Worm (Caenorhabditis elegans) whole organism, mixed stage, embryonic: ENCODE measurements around the gene EEED8.4.
A peak's percentile ranks its signal among the peaks of the same experiment; 100 is the strongest.

Experiments
- M03D4.4 ChIP-seq: sonication (generic microtip); optimal IDR thresholded peaks from 2 replicates; lab custom pipeline; 2017; ENCODE audit warnings: mild to moderate bottlenecking, missing genetic modification characterization, missing compliant biosample characterization
- bed-3 ChIP-seq: fragments of 200-800 bp; sonication (Bioruptor generic); optimal IDR thresholded peaks from 3 replicates; lab custom pipeline; 2018; ENCODE audit warnings: mild to moderate bottlenecking, missing genetic modification characterization, moderate library complexity, missing compliant biosample characterization
- blmp-1 ChIP-seq: fragments of 150-350 bp; optimal IDR thresholded peaks from 2 replicates; lab custom pipeline; 2014; ENCODE audit warnings: missing biosample characterization, missing genetic modification characterization
- ceh-39 ChIP-seq: fragments of 150-350 bp; optimal IDR thresholded peaks from 2 replicates; lab custom pipeline; 2014; ENCODE audit warnings: missing biosample characterization, missing genetic modification characterization
- ceh-43 ChIP-seq: fragments of 200-800 bp; sonication (Bioruptor generic); optimal IDR thresholded peaks from 2 replicates; lab custom pipeline; 2018; ENCODE audit warnings: mild to moderate bottlenecking, missing genetic modification characterization, moderate library complexity, missing compliant biosample characterization
- ceh-83 ChIP-seq: fragments of 200-800 bp; sonication (Bioruptor generic); optimal IDR thresholded peaks from 2 replicates; lab custom pipeline; 2018; ENCODE audit warnings: mild to moderate bottlenecking, missing genetic modification characterization, missing compliant biosample characterization
- ces-1 ChIP-seq: fragments of 150-350 bp; optimal IDR thresholded peaks from 2 replicates; lab custom pipeline; 2014; ENCODE audit warnings: missing biosample characterization, missing genetic modification reagents, missing genetic modification characterization
- cnd-1 ChIP-seq: fragments of 200-800 bp; sonication (Bioruptor generic); optimal IDR thresholded peaks from 2 replicates; lab custom pipeline; 2018; ENCODE audit warnings: mild to moderate bottlenecking, missing genetic modification characterization, missing compliant biosample characterization
- drap-1 ChIP-seq: fragments of 200-800 bp; sonication (Bioruptor generic); optimal IDR thresholded peaks from 3 replicates; lab custom pipeline; 2018; ENCODE audit warnings: mild to moderate bottlenecking, missing genetic modification characterization, missing compliant biosample characterization
- elt-1 ChIP-seq: sonication (generic microtip); optimal IDR thresholded peaks from 2 replicates; lab custom pipeline; 2017; ENCODE audit warnings: missing genetic modification characterization, mild to moderate bottlenecking, missing compliant biosample characterization, antibody characterized with exemption, moderate library complexity, borderline replicate concordance; ENCODE audit not compliant: insufficient read depth
- elt-3 ChIP-seq: fragments of 150-350 bp; optimal IDR thresholded peaks from 2 replicates; lab custom pipeline; 2014; ENCODE audit warnings: missing biosample characterization, missing genetic modification characterization
- flh-1 ChIP-seq: fragments of 200-800 bp; sonication (Bioruptor generic); optimal IDR thresholded peaks from 2 replicates; lab custom pipeline; 2018; ENCODE audit warnings: mild to moderate bottlenecking, missing genetic modification characterization, moderate library complexity, missing compliant biosample characterization
- ham-2 ChIP-seq: fragments of 200-800 bp; sonication (Bioruptor generic); optimal IDR thresholded peaks from 2 replicates; lab custom pipeline; 2018; ENCODE audit warnings: mild to moderate bottlenecking, missing genetic modification characterization, missing compliant biosample characterization
- hlh-1 ChIP-seq: fragments of 150-350 bp; optimal IDR thresholded peaks from 2 replicates; lab custom pipeline; 2014; ENCODE audit warnings: missing biosample characterization, missing genetic modification reagents, missing genetic modification characterization
- lin-13 ChIP-seq: fragments of 150-350 bp; optimal IDR thresholded peaks from 2 replicates; lab custom pipeline; 2014; ENCODE audit warnings: missing biosample characterization, missing genetic modification characterization
- lin-32 ChIP-seq: fragments of 200-800 bp; sonication (Bioruptor generic); optimal IDR thresholded peaks from 2 replicates; lab custom pipeline; 2018; ENCODE audit warnings: mild to moderate bottlenecking, missing genetic modification characterization, missing compliant biosample characterization
- lsy-2 ChIP-seq: fragments of 150-350 bp; optimal IDR thresholded peaks from 2 replicates; lab custom pipeline; 2014; ENCODE audit warnings: missing biosample characterization, missing genetic modification characterization
- mab-5 ChIP-seq: fragments of 150-350 bp; optimal IDR thresholded peaks from 2 replicates; lab custom pipeline; 2014; ENCODE audit warnings: missing biosample characterization, missing genetic modification characterization
- mep-1 ChIP-seq: fragments of 150-350 bp; optimal IDR thresholded peaks from 2 replicates; lab custom pipeline; 2017; ENCODE audit warnings: missing biosample characterization, missing genetic modification reagents, missing genetic modification characterization, inconsistent platforms
- mls-2 ChIP-seq: sonication (generic microtip); optimal IDR thresholded peaks from 2 replicates; lab custom pipeline; 2016; ENCODE audit warnings: mild to moderate bottlenecking, missing genetic modification characterization, moderate library complexity, missing compliant biosample characterization
- nhr-12 ChIP-seq: fragments of 150-350 bp; optimal IDR thresholded peaks from 2 replicates; lab custom pipeline; 2014; ENCODE audit warnings: missing biosample characterization, missing genetic modification characterization
- nhr-2 ChIP-seq: fragments of 150-350 bp; optimal IDR thresholded peaks from 2 replicates; lab custom pipeline; 2014; ENCODE audit warnings: missing biosample characterization, missing genetic modification characterization
- nhr-237 ChIP-seq: fragments of 150-350 bp; optimal IDR thresholded peaks from 2 replicates; lab custom pipeline; 2014; ENCODE audit warnings: missing biosample characterization, missing genetic modification characterization
- nhr-28 ChIP-seq: fragments of 150-350 bp; optimal IDR thresholded peaks from 2 replicates; lab custom pipeline; 2014; ENCODE audit warnings: missing biosample characterization, missing genetic modification characterization
- nhr-76 ChIP-seq: sonication (generic microtip); optimal IDR thresholded peaks from 2 replicates; lab custom pipeline; 2017; ENCODE audit warnings: missing biosample characterization, missing genetic modification characterization
- pha-4 ChIP-seq: fragments of 150-350 bp; optimal IDR thresholded peaks from 2 replicates; lab custom pipeline; 2018; ENCODE audit warnings: missing biosample characterization, missing genetic modification reagents, missing genetic modification characterization
- sem-2 ChIP-seq: fragments of 200-800 bp; sonication (Bioruptor generic); optimal IDR thresholded peaks from 2 replicates; lab custom pipeline; 2018; ENCODE audit warnings: mild to moderate bottlenecking, missing genetic modification characterization, missing compliant biosample characterization
- snpc-4 ChIP-seq: fragments of 150-350 bp; optimal IDR thresholded peaks from 2 replicates; lab custom pipeline; 2014; ENCODE audit warnings: missing biosample characterization, missing genetic modification characterization
- sptf-1 ChIP-seq: sonication (generic microtip); optimal IDR thresholded peaks from 2 replicates; lab custom pipeline; 2017; ENCODE audit warnings: mild to moderate bottlenecking, missing genetic modification characterization, moderate library complexity, missing compliant biosample characterization
- tbx-8 ChIP-seq: fragments of 200-800 bp; sonication (Bioruptor generic); optimal IDR thresholded peaks from 2 replicates; lab custom pipeline; 2018; ENCODE audit warnings: mild to moderate bottlenecking, missing genetic modification characterization, moderate library complexity, missing compliant biosample characterization
- unc-120 ChIP-seq: sonication (generic microtip); optimal IDR thresholded peaks from 2 replicates; lab custom pipeline; 2017; ENCODE audit warnings: missing genetic modification characterization, missing compliant biosample characterization; ENCODE audit not compliant: poor library complexity, severe bottlenecking
- unc-39 ChIP-seq: fragments of 150-350 bp; optimal IDR thresholded peaks from 2 replicates; lab custom pipeline; 2014; ENCODE audit warnings: missing biosample characterization, missing genetic modification characterization
- unc-62 ChIP-seq: fragments of 150-350 bp; optimal IDR thresholded peaks from 2 replicates; lab custom pipeline; 2014; ENCODE audit warnings: missing biosample characterization, missing genetic modification reagents, missing genetic modification characterization
- zip-8 ChIP-seq: fragments of 150-350 bp; optimal IDR thresholded peaks from 2 replicates; lab custom pipeline; 2014; ENCODE audit warnings: missing biosample characterization, missing genetic modification characterization
- ztf-11 ChIP-seq: fragments of 150-350 bp; optimal IDR thresholded peaks from 2 replicates; lab custom pipeline; 2014; ENCODE audit warnings: missing biosample characterization, missing genetic modification characterization

EEED8.4 gene

ce11 chrII:5384282-5384681 is 24.8 kb upstream of the EEED8.4 start:
- TF ChIP-seq lsy-2 (tag; lab: Kevin White, UChicago) (no peak), blmp-1 (tag; lab: Kevin White, UChicago) (no peak), nhr-76 (tag; lab: Kevin White, UChicago) (no peak), ceh-43 (GFP tag; lab: Kevin White, UChicago) (no peak), hlh-1 (tag; lab: Kevin White, UChicago) (no peak), ztf-11 (tag; lab: Kevin White, UChicago) (no peak), lin-13 (tag; lab: Kevin White, UChicago) (no peak), lin-32 (GFP tag; lab: Kevin White, UChicago) (no peak), ceh-83 (no peak), pha-4 (tag; lab: Kevin White, UChicago) (no peak), mls-2 (tag; lab: Kevin White, UChicago) (no peak), nhr-12 (tag; lab: Kevin White, UChicago) (no peak), sptf-1 (tag; lab: Kevin White, UChicago) (no peak), nhr-2 (no peak), ham-2 (no peak)

ce11 chrII:5387217-5387616 is 21.9 kb upstream of the EEED8.4 start, which contains the start of gene ccpp-6:
Gene ccpp-6 (minus strand): TSS chrII:5387317.
- TF ChIP-seq ceh-83 (no peak), blmp-1 (tag; lab: Kevin White, UChicago) (no peak), unc-120 (tag; lab: Kevin White, UChicago) (no peak), mep-1 (tag; lab: Kevin White, UChicago) (no peak), ham-2 (no peak), nhr-237 (tag; lab: Kevin White, UChicago) (no peak), unc-39 (tag; lab: Kevin White, UChicago) (no peak), nhr-12 (tag; lab: Kevin White, UChicago) (no peak), mls-2 (tag; lab: Kevin White, UChicago) (no peak), sem-2 (GFP tag; lab: Kevin White, UChicago) (no peak), nhr-28 (tag; lab: Kevin White, UChicago) (no peak), zip-8 (tag; lab: Kevin White, UChicago) (no peak), ces-1 (GFP tag; lab: Kevin White, UChicago) (no peak), cnd-1 (tag; lab: Kevin White, UChicago) (no peak), elt-3 (tag; lab: Kevin White, UChicago) (no peak), snpc-4 (tag; lab: Kevin White, UChicago) (no peak), nhr-2 (no peak), drap-1 (GFP tag; lab: Kevin White, UChicago) (no peak)

- TF ChIP-seq bed-3 (no peak), nhr-237 (tag; lab: Kevin White, UChicago) (no peak), nhr-28 (tag; lab: Kevin White, UChicago) (no peak), nhr-76 (tag; lab: Kevin White, UChicago) (no peak), unc-62 (GFP tag; lab: Kevin White, UChicago) (no peak), tbx-8 (no peak)
These were observed 20.2 kb upstream of the EEED8.4 start, which contains the start of gene rsp-4 for ce11 chrII:5388786-5389421. Gene rsp-4 (minus strand): TSS chrII:5388836.

- TF ChIP-seq nhr-28 (tag; lab: Kevin White, UChicago) (no peak), ceh-43 (GFP tag; lab: Kevin White, UChicago) (no peak), cnd-1 (tag; lab: Kevin White, UChicago) (no peak), sem-2 (GFP tag; lab: Kevin White, UChicago) (no peak), bed-3 (no peak), ztf-11 (tag; lab: Kevin White, UChicago) (no peak), snpc-4 (tag; lab: Kevin White, UChicago) (no peak), lin-13 (tag; lab: Kevin White, UChicago) (peak; percentile 75), nhr-12 (tag; lab: Kevin White, UChicago) (no peak), nhr-76 (tag; lab: Kevin White, UChicago) (no peak), unc-39 (tag; lab: Kevin White, UChicago) (no peak), unc-62 (GFP tag; lab: Kevin White, UChicago) (peak; percentile 7), ceh-83 (peak; percentile 2), nhr-237 (tag; lab: Kevin White, UChicago) (peak; percentile 74), drap-1 (GFP tag; lab: Kevin White, UChicago) (peak; percentile 25), mep-1 (tag; lab: Kevin White, UChicago) (peak; percentile 92), blmp-1 (tag; lab: Kevin White, UChicago) (no peak), mab-5 (no peak), mls-2 (tag; lab: Kevin White, UChicago) (peak; percentile 61), elt-3 (tag; lab: Kevin White, UChicago) (no peak), lsy-2 (tag; lab: Kevin White, UChicago) (peak; percentile 78), tbx-8 (no peak), flh-1 (GFP tag; lab: Kevin White, UChicago) (no peak), ceh-39 (tag; lab: Kevin White, UChicago) (no peak), ham-2 (no peak), hlh-1 (tag; lab: Kevin White, UChicago) (peak; percentile 25), ces-1 (GFP tag; lab: Kevin White, UChicago) (peak; percentile 34), sptf-1 (tag; lab: Kevin White, UChicago) (peak; percentile 71), elt-1 (tag; lab: Kevin White, UChicago) (no peak), M03D4.4 (tag; lab: Kevin White, UChicago) (peak; percentile 46), zip-8 (tag; lab: Kevin White, UChicago) (peak; percentile 19), unc-120 (tag; lab: Kevin White, UChicago) (peak; percentile 50), nhr-2 (no peak), pha-4 (tag; lab: Kevin White, UChicago) (peak; percentile 82), lin-32 (GFP tag; lab: Kevin White, UChicago) (no peak)
- TF ChIP-seq, all 35 proteins: peak for 15
These were observed 19.2 kb upstream of the EEED8.4 start, which contains the start of gene ndx-6 for ce11 chrII:5389831-5390323. Gene ndx-6 (minus strand): TSS chrII:5389881.
